Fruit fly (Drosophila melanogaster) whole organism, adult: Measurements from ENCODE around the gene Exo84.

Experiments
- CG33017 ChIP-seq: fragments of 200-800 bp; sonication (Bioruptor generic); optimal IDR thresholded peaks from 2 replicates; lab custom pipeline; 2018; ENCODE audit warnings: missing biosample characterization, mild to moderate bottlenecking, missing genetic modification characterization, moderate library complexity
- CG5204 ChIP-seq: fragments of 200-800 bp; sonication (Bioruptor generic); optimal IDR thresholded peaks from 2 replicates; lab custom pipeline; 2016; ENCODE audit warnings: missing biosample characterization, missing genetic modification characterization
- CG7045 ChIP-seq: fragments of 200-800 bp; sonication (Bioruptor generic); optimal IDR thresholded peaks from 2 replicates; lab custom pipeline; 2017; ENCODE audit warnings: missing biosample characterization, mild to moderate bottlenecking, missing genetic modification characterization
- Crg-1 ChIP-seq: fragments of 200-800 bp; sonication (Bioruptor generic); optimal IDR thresholded peaks from 2 replicates; lab custom pipeline; 2016; ENCODE audit warnings: missing biosample characterization, missing genetic modification characterization
- pad ChIP-seq: fragments of 200-800 bp; sonication (Bioruptor generic); optimal IDR thresholded peaks from 3 replicates; lab custom pipeline; 2017; ENCODE audit warnings: missing biosample characterization, missing genetic modification characterization, mild to moderate bottlenecking, moderate library complexity, missing genetic modification reagents
- toe ChIP-seq: fragments of 200-800 bp; sonication (Bioruptor generic); optimal IDR thresholded peaks from 2 replicates; lab custom pipeline; 2016; ENCODE audit warnings: missing biosample characterization, missing genetic modification characterization

dm6 chr3R:26099238-26099637 lies 47.2 kb upstream of the Exo84 start:
- TF ChIP-seq pad (GFP tag; lab: Kevin White, UChicago), result no peak
- no peak for TF ChIP-seq toe
- TF ChIP-seq Crg-1 (GFP tag; lab: Kevin White, UChicago), result no peak
- no peak for TF ChIP-seq CG5204 (GFP tag; lab: Kevin White, UChicago)
- TF ChIP-seq CG33017 (tag; lab: Kevin White, UChicago), result no peak
- TF ChIP-seq CG7045 (GFP tag; lab: Kevin White, UChicago), result no peak
